Worm (Caenorhabditis elegans) whole organism, L4/young adult: ENCODE measurements around the gene fbxa-139.

Source experiments
- W03F9.2 ChIP-seq: fragments of 150-350 bp; optimal IDR thresholded peaks from 2 replicates; lab custom pipeline; 2014; ENCODE audit warnings: missing biosample characterization, missing genetic modification characterization
- him-1 ChIP-seq: sonication (generic microtip); optimal IDR thresholded peaks from 2 replicates; lab custom pipeline; 2016; ENCODE audit warnings: missing genotype, missing genetic modification reagents, missing genetic modification characterization, missing compliant biosample characterization

- TF ChIP-seq W03F9.2 (no peak), him-1 (tag; lab: Kevin White, UChicago) (no peak)
These were observed 34.7 kb downstream of the fbxa-139 start for ce11 chrV:15559729-15560128.
